Worm (Caenorhabditis elegans) whole organism, L1 larva: Measurements from ENCODE around the gene B0432.10.

Source experiments
- C34B4.2 ChIP-seq: sonication (generic microtip); optimal IDR thresholded peaks from 2 replicates; lab custom pipeline; 2017; ENCODE audit warnings: mild to moderate bottlenecking, missing genetic modification characterization, missing compliant biosample characterization
- F16B12.6 ChIP-seq: fragments of 150-350 bp; optimal IDR thresholded peaks from 2 replicates; lab custom pipeline; 2014; ENCODE audit warnings: missing biosample characterization, missing genetic modification characterization
- blmp-1 ChIP-seq: fragments of 150-350 bp; optimal IDR thresholded peaks from 2 replicates; lab custom pipeline; 2014; ENCODE audit warnings: missing biosample characterization, missing genetic modification characterization
- ces-1 ChIP-seq: fragments of 150-350 bp; optimal IDR thresholded peaks from 2 replicates; lab custom pipeline; 2014; ENCODE audit warnings: missing biosample characterization, missing genetic modification reagents, missing genetic modification characterization
- dpl-1 ChIP-seq, 3 experiments: fragments of 150-350 bp in 2 of 3; sonication (generic microtip) in 1 of 3; optimal IDR thresholded peaks; 2 replicates each; lab custom pipeline; 2014 to 2017; ENCODE audit warnings: missing biosample characterization in 3 of 3, missing genetic modification characterization in 3 of 3, missing genetic modification reagents in 3 of 3
- dsc-1 ChIP-seq: sonication (generic microtip); optimal IDR thresholded peaks from 2 replicates; lab custom pipeline; 2016; ENCODE audit warnings: mild to moderate bottlenecking, missing genetic modification characterization, missing compliant biosample characterization
- elt-3 ChIP-seq, 6 experiments: fragments of 150-350 bp in 1 of 6; sonication (generic microtip); optimal IDR thresholded peaks; 2 replicates each; lab custom pipeline; 2017 to 2018; ENCODE audit warnings: missing biosample characterization in 6 of 6, missing genetic modification characterization in 6 of 6, inconsistent platforms in 1 of 6
- ets-5 ChIP-seq: fragments of 200-800 bp; sonication (Bioruptor generic); IDR thresholded peaks from 2 replicates; pipeline ENCODE4 v1.3.6; 2022; ENCODE audit warnings: missing genetic modification characterization, missing compliant biosample characterization
- fkh-8 ChIP-seq: sonication (generic microtip); optimal IDR thresholded peaks from 2 replicates; lab custom pipeline; 2016; ENCODE audit warnings: mild to moderate bottlenecking, missing genetic modification characterization, missing compliant biosample characterization
- fos-1 ChIP-seq: fragments of 150-350 bp; optimal IDR thresholded peaks from 2 replicates; lab custom pipeline; 2014; ENCODE audit warnings: missing biosample characterization, missing genetic modification characterization
- grh-1 ChIP-seq: fragments of 200-800 bp; sonication (Bioruptor generic); IDR thresholded peaks from 2 replicates; pipeline ENCODE4 v1.3.6; 2022; ENCODE audit warnings: missing genetic modification reagents, missing genetic modification characterization, missing compliant biosample characterization
- irx-1 ChIP-seq: sonication (generic microtip); optimal IDR thresholded peaks from 2 replicates; lab custom pipeline; 2016; ENCODE audit warnings: missing genetic modification characterization, missing compliant biosample characterization
- isw-1 ChIP-seq: fragments of 200-800 bp; sonication (Bioruptor generic); IDR thresholded peaks from 2 replicates; pipeline ENCODE4 v1.3.6; 2022; ENCODE audit warnings: missing genetic modification characterization, missing compliant biosample characterization
- lsy-2 ChIP-seq, 2 experiments: fragments of 150-350 bp; optimal IDR thresholded peaks; 2 replicates each; lab custom pipeline; 2014; ENCODE audit warnings: missing biosample characterization in 2 of 2, missing genetic modification characterization in 2 of 2
- mdl-1 ChIP-seq, 2 experiments: fragments of 150-350 bp; optimal IDR thresholded peaks; 2 replicates each; lab custom pipeline; 2014 to 2017; ENCODE audit warnings: missing biosample characterization in 2 of 2, missing genetic modification characterization in 2 of 2, inconsistent platforms in 1 of 2
- mef-2 ChIP-seq: fragments of 150-350 bp; optimal IDR thresholded peaks from 2 replicates; lab custom pipeline; 2014; ENCODE audit warnings: missing biosample characterization, missing genetic modification characterization
- mep-1 ChIP-seq: fragments of 150-350 bp; optimal IDR thresholded peaks from 2 replicates; lab custom pipeline; 2014; ENCODE audit warnings: missing biosample characterization, missing genetic modification characterization
- nhr-19 ChIP-seq: fragments of 200-800 bp; sonication (Bioruptor generic); conservative IDR thresholded peaks from 2 replicates; pipeline ENCODE4 v1.3.6; 2022; ENCODE audit warnings: missing genetic modification characterization, missing compliant biosample characterization
- nhr-28 ChIP-seq: fragments of 150-350 bp; optimal IDR thresholded peaks from 2 replicates; lab custom pipeline; 2014; ENCODE audit warnings: missing biosample characterization, missing genetic modification characterization
- nhr-47 ChIP-seq: sonication (generic microtip); optimal IDR thresholded peaks from 2 replicates; lab custom pipeline; 2016; ENCODE audit warnings: mild to moderate bottlenecking, missing genetic modification characterization, moderate library complexity, missing compliant biosample characterization
- nhr-77 ChIP-seq: fragments of 150-350 bp; optimal IDR thresholded peaks from 2 replicates; lab custom pipeline; 2014; ENCODE audit warnings: missing biosample characterization, missing genetic modification characterization
- pag-3 ChIP-seq: sonication (generic microtip); optimal IDR thresholded peaks from 2 replicates; lab custom pipeline; 2017; ENCODE audit warnings: missing genetic modification characterization, mild to moderate bottlenecking, missing compliant biosample characterization, antibody characterized with exemption, borderline replicate concordance; ENCODE audit not compliant: insufficient read depth
- snpc-4 ChIP-seq: fragments of 150-350 bp; optimal IDR thresholded peaks from 2 replicates; lab custom pipeline; 2014; ENCODE audit warnings: missing biosample characterization, missing genetic modification characterization
- snu-23 ChIP-seq: sonication (generic microtip); optimal IDR thresholded peaks from 2 replicates; lab custom pipeline; 2016; ENCODE audit warnings: missing genetic modification characterization, missing compliant biosample characterization
- sox-4 ChIP-seq: sonication (generic microtip); optimal IDR thresholded peaks from 2 replicates; lab custom pipeline; 2016; ENCODE audit warnings: missing genetic modification characterization, missing compliant biosample characterization
- sptf-1 ChIP-seq: fragments of 150-350 bp; optimal IDR thresholded peaks from 2 replicates; lab custom pipeline; 2014; ENCODE audit warnings: missing biosample characterization, missing genetic modification characterization
- sup-37 ChIP-seq: fragments of 200-800 bp; sonication (Bioruptor generic); optimal IDR thresholded peaks from 2 replicates; lab custom pipeline; 2018; ENCODE audit warnings: mild to moderate bottlenecking, missing genetic modification characterization, missing compliant biosample characterization
- tbx-2 ChIP-seq: sonication (generic microtip); optimal IDR thresholded peaks from 2 replicates; lab custom pipeline; 2016; ENCODE audit warnings: missing genetic modification characterization, missing compliant biosample characterization
- tlp-1 ChIP-seq: fragments of 150-350 bp; optimal IDR thresholded peaks from 2 replicates; lab custom pipeline; 2014; ENCODE audit warnings: missing biosample characterization, missing genetic modification characterization
- unc-130 ChIP-seq: fragments of 150-350 bp; optimal IDR thresholded peaks from 2 replicates; lab custom pipeline; 2017; ENCODE audit warnings: missing biosample characterization, missing genetic modification characterization, inconsistent platforms
- unc-62 ChIP-seq: fragments of 150-350 bp; optimal IDR thresholded peaks from 2 replicates; lab custom pipeline; 2014; ENCODE audit warnings: missing biosample characterization, missing genetic modification reagents, missing genetic modification characterization
- unc-86 ChIP-seq: sonication (generic microtip); optimal IDR thresholded peaks from 2 replicates; lab custom pipeline; 2016; ENCODE audit warnings: missing genetic modification characterization, missing compliant biosample characterization
- vab-15 ChIP-seq: sonication (generic microtip); optimal IDR thresholded peaks from 2 replicates; lab custom pipeline; 2017; ENCODE audit warnings: missing genotype, mild to moderate bottlenecking, missing genetic modification characterization, missing compliant biosample characterization
- zag-1 ChIP-seq: fragments of 150-350 bp; optimal IDR thresholded peaks from 2 replicates; lab custom pipeline; 2014; ENCODE audit warnings: missing biosample characterization, missing genetic modification characterization
- zip-4 ChIP-seq: fragments of 200-800 bp; sonication (Bioruptor generic); optimal IDR thresholded peaks from 2 replicates; lab custom pipeline; 2018; ENCODE audit warnings: mild to moderate bottlenecking, missing genetic modification characterization, moderate library complexity, missing compliant biosample characterization
- ztf-4 ChIP-seq: fragments of 150-350 bp; optimal IDR thresholded peaks from 2 replicates; lab custom pipeline; 2014; ENCODE audit warnings: missing biosample characterization, missing genetic modification characterization

The B0432.10 gene

ce11 chrII:283594-283993 lies 2.5 kb downstream of the B0432.10 start, which contains the start of gene B0432.9:
Gene B0432.9 (minus strand): TSS chrII:283694.
- TF ChIP-seq zip-4 (GFP tag; lab: Kevin White, UChicago) (no peak), F16B12.6 (tag; lab: Kevin White, UChicago) (no peak), nhr-77 (tag; lab: Kevin White, UChicago) (no peak), mep-1 (tag; lab: Kevin White, UChicago) (no peak), elt-3 (tag; optimal IDR thresholded peaks at IDR 0.05; lab: Kevin White, UChicago) (no peak), lsy-2 (tag; optimal IDR thresholded peaks at IDR 0.05; lab: Kevin White, UChicago) (no peak), unc-62 (GFP tag; lab: Kevin White, UChicago) (no peak), snpc-4 (tag; lab: Kevin White, UChicago) (no peak), mef-2 (tag; lab: Kevin White, UChicago) (no peak), pag-3 (tag; lab: Kevin White, UChicago) (no peak), snu-23 (GFP tag; lab: Kevin White, UChicago) (no peak), nhr-19 (GFP tag; lab: Robert Waterston, UW) (no peak), sox-4 (tag; lab: Kevin White, UChicago) (no peak), sup-37 (GFP tag; lab: Kevin White, UChicago) (no peak)

DNA sequence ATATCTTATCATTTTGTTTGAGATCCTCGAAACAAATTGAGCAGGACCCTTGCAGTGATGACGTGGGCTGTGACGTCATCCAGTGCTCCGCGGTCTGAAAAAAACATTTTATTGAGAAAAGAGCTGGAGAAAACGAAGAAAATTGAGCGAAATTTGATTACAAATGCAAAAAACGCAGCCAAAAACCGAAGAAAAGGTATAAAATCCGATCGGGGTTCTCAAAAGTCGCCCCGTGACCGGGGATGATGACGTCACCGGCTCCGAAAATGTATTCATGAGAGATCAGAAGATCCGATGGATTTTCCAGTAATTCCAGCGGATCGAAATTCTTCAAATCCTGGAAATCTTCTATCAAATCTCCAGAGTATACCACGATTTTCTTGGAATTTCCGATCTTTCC lies 3.6 kb downstream of the B0432.10 start, which contains the start of gene trul-1:
trul-1 (minus strand) TSS at position 101 of the 400 bp plus-strand sequence.
- TF ChIP-seq nhr-28 (tag; lab: Kevin White, UChicago) (no peak), dpl-1 (GFP tag; optimal IDR thresholded peaks at IDR 0.05; lab: Kevin White, UChicago) (no peak), dsc-1 (no peak), tlp-1 (no peak)

DNA sequence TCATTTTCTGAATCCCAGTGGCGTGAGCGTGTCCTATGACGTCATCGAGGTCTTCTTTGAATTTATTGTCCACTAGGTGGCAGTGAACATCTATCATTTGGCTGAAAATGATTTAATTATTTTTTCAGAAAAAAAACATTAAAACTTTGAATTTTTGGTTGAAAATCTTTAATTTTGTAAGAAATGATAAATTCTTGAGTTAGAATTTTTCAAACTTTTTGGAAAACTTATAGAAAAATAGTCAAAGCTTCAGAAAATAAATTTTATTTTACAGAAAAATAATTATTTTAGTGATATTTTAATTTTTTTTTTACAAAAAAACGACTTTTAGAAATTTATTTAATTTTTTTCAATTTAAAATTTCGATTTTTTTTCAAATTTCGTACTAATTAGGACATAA lies 7.4 kb downstream of the B0432.10 start, which contains the start of gene B0432.8:
B0432.8 (minus strand) TSS at position 101 of the 400 bp plus-strand sequence.
- no peak for TF ChIP-seq unc-86 (tag; lab: Kevin White, UChicago)
- no peak for TF ChIP-seq vab-15 (tag; lab: Kevin White, UChicago)
- no peak for TF ChIP-seq ces-1 (GFP tag; lab: Kevin White, UChicago)
- no peak for TF ChIP-seq nhr-77 (tag; lab: Kevin White, UChicago)
- TF ChIP-seq ets-5 (GFP tag; lab: Robert Waterston, UW), result no peak

DNA sequence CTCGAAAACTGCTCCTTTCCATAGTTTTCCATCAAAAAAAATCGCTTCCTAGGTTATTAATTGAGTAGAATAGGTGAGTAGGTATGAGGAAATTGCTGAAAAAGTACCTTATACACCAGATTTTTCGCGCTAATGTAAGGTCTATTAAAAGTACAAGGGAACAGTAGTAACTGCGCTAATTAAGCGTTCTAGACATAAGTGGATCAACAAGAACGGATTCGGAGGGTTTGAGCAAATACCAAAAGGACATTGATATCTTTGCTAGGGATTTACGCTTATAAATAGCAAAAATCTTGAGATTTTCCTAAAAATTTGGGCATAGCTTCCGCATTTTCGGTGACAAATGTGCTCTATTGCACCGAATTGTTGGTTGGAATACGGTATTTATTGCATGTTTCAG lies 12.2 kb downstream of the B0432.10 start, which contains the start of gene B0432.7:
B0432.7 (minus strand) TSS at position 101 of the 400 bp plus-strand sequence.
- TF ChIP-seq zag-1 (tag; lab: Kevin White, UChicago) (no peak), unc-62 (GFP tag; lab: Kevin White, UChicago) (no peak), blmp-1 (no peak), mdl-1 (tag; optimal IDR thresholded peaks at IDR 0.05; lab: Kevin White, UChicago) (no peak), sptf-1 (no peak), fos-1 (no peak), tbx-2 (tag; lab: Kevin White, UChicago) (no peak), ztf-4 (no peak), grh-1 (GFP tag; lab: Robert Waterston, UW) (no peak), nhr-47 (tag; lab: Kevin White, UChicago) (no peak), isw-1 (GFP tag; lab: Robert Waterston, UW) (no peak), unc-130 (tag; lab: Kevin White, UChicago) (no peak), irx-1 (tag; lab: Kevin White, UChicago) (no peak), C34B4.2 (tag; lab: Kevin White, UChicago) (no peak), F16B12.6 (tag; lab: Kevin White, UChicago) (no peak), fkh-8 (tag; lab: Kevin White, UChicago) (no peak)
